Fruit fly (Drosophila melanogaster) whole organism, prepupa: Measurements from ENCODE around the gene KFase.

ENCODE experiments used
- Blimp-1 ChIP-seq: fragments of 200-800 bp; sonication (Bioruptor generic); optimal IDR thresholded peaks from 3 replicates; lab custom pipeline; 2017; ENCODE audit warnings: missing biosample characterization, missing genetic modification characterization, mild to moderate bottlenecking, moderate library complexity, missing genetic modification reagents
- CG10631 ChIP-seq: fragments of 200-800 bp; sonication (Bioruptor generic); optimal IDR thresholded peaks from 2 replicates; lab custom pipeline; 2016; ENCODE audit warnings: missing biosample characterization, missing genetic modification characterization
- CG10669 ChIP-seq: fragments of 200-800 bp; sonication (Bioruptor generic); optimal IDR thresholded peaks from 3 replicates; lab custom pipeline; 2018; ENCODE audit warnings: missing biosample characterization, mild to moderate bottlenecking, missing genetic modification characterization, moderate library complexity
- CG11294 ChIP-seq: fragments of 200-800 bp; sonication (Bioruptor generic); IDR thresholded peaks from 2 replicates; pipeline ENCODE4 v1.3.6; 2022; ENCODE audit warnings: missing biosample characterization, missing genetic modification characterization
- CG11762 ChIP-seq: fragments of 200-800 bp; sonication (Bioruptor generic); optimal IDR thresholded peaks from 3 replicates; lab custom pipeline; 2016; ENCODE audit warnings: missing biosample characterization, missing genetic modification characterization; ENCODE audit not compliant: insufficient read depth
- CG11902 ChIP-seq: fragments of 200-800 bp; sonication (Bioruptor generic); optimal IDR thresholded peaks from 3 replicates; lab custom pipeline; 2016; ENCODE audit warnings: missing biosample characterization, missing genetic modification characterization
- CG15336 ChIP-seq: fragments of 200-800 bp; sonication (Bioruptor generic); IDR thresholded peaks from 2 replicates; pipeline ENCODE4 v1.3.6; 2022; ENCODE audit warnings: missing biosample characterization, missing genetic modification characterization
- CG1621 ChIP-seq: fragments of 200-800 bp; sonication (Bioruptor generic); optimal IDR thresholded peaks from 3 replicates; lab custom pipeline; 2018; ENCODE audit warnings: missing biosample characterization, mild to moderate bottlenecking, missing genetic modification characterization
- CG16779 ChIP-seq: fragments of 200-800 bp; sonication (Bioruptor generic); optimal IDR thresholded peaks from 3 replicates; lab custom pipeline; 2017; ENCODE audit warnings: missing biosample characterization, mild to moderate bottlenecking, missing genetic modification characterization
- CG3032 ChIP-seq: fragments of 200-800 bp; optimal IDR thresholded peaks from 2 replicates; lab custom pipeline; 2019; ENCODE audit warnings: missing biosample characterization, mild to moderate bottlenecking, missing genetic modification characterization, moderate library complexity
- CG31627 ChIP-seq: fragments of 200-800 bp; sonication (Bioruptor generic); optimal IDR thresholded peaks from 3 replicates; lab custom pipeline; 2016; ENCODE audit warnings: missing biosample characterization, missing genetic modification characterization
- CG34406 ChIP-seq: fragments of 200-800 bp; sonication (Bioruptor generic); optimal IDR thresholded peaks from 3 replicates; lab custom pipeline; 2016; ENCODE audit warnings: missing biosample characterization, missing genetic modification characterization
- CG3919 ChIP-seq: fragments of 200-800 bp; sonication (Bioruptor generic); optimal IDR thresholded peaks from 3 replicates; lab custom pipeline; 2016; ENCODE audit warnings: missing biosample characterization, missing genetic modification characterization
- CG4318 ChIP-seq: fragments of 200-800 bp; sonication (Bioruptor generic); optimal IDR thresholded peaks from 3 replicates; lab custom pipeline; 2017; ENCODE audit warnings: missing biosample characterization, mild to moderate bottlenecking, missing genetic modification characterization
- CG6163 ChIP-seq: fragments of 200-800 bp; sonication (Bioruptor generic); IDR thresholded peaks from 3 replicates; pipeline ENCODE4 v1.3.6; 2022; ENCODE audit warnings: missing biosample characterization, missing genetic modification characterization
- CG6276 ChIP-seq: fragments of 200-800 bp; sonication (Bioruptor generic); optimal IDR thresholded peaks from 2 replicates; lab custom pipeline; 2017; ENCODE audit warnings: missing biosample characterization, mild to moderate bottlenecking, missing genetic modification characterization
- CG6808 ChIP-seq: fragments of 200-800 bp; sonication (Bioruptor generic); optimal IDR thresholded peaks from 3 replicates; lab custom pipeline; 2017; ENCODE audit warnings: missing biosample characterization, missing genetic modification characterization, mild to moderate bottlenecking, moderate library complexity, missing genetic modification reagents
- CG6854 ChIP-seq: fragments of 200-800 bp; sonication (Bioruptor generic); optimal IDR thresholded peaks from 2 replicates; lab custom pipeline; 2017; ENCODE audit warnings: missing biosample characterization, mild to moderate bottlenecking, missing genetic modification characterization
- CG8119 ChIP-seq: fragments of 200-800 bp; sonication (Bioruptor generic); IDR thresholded peaks from 3 replicates; pipeline ENCODE4 v1.3.6; 2022; ENCODE audit warnings: missing biosample characterization, missing genetic modification characterization
- CG8319 ChIP-seq: fragments of 200-800 bp; sonication (Bioruptor generic); optimal IDR thresholded peaks from 3 replicates; lab custom pipeline; 2016; ENCODE audit warnings: missing biosample characterization, missing genetic modification characterization
- CG8632 ChIP-seq: fragments of 200-800 bp; sonication (Bioruptor generic); optimal IDR thresholded peaks from 3 replicates; lab custom pipeline; 2016; ENCODE audit warnings: missing biosample characterization, missing genetic modification characterization
- CG9139 ChIP-seq: fragments of 200-800 bp; sonication (Bioruptor generic); optimal IDR thresholded peaks from 3 replicates; lab custom pipeline; 2017; ENCODE audit warnings: missing biosample characterization, mild to moderate bottlenecking, missing genetic modification characterization
- Eip75B ChIP-seq: fragments of 200-800 bp; sonication (Bioruptor generic); optimal IDR thresholded peaks from 3 replicates; lab custom pipeline; 2016; ENCODE audit warnings: missing biosample characterization, missing genetic modification characterization
- Eip78C ChIP-seq: fragments of 200-800 bp; sonication (Bioruptor generic); peaks from one replicate; lab custom pipeline; 2016; ENCODE audit warnings: missing biosample characterization, missing genetic modification characterization
- Eip93F ChIP-seq: fragments of 200-800 bp; sonication (Bioruptor generic); optimal IDR thresholded peaks from 2 replicates; lab custom pipeline; 2016; ENCODE audit warnings: missing biosample characterization, mild to moderate bottlenecking, missing genetic modification characterization
- Ets21C ChIP-seq: fragments of 200-800 bp; sonication (Bioruptor generic); optimal IDR thresholded peaks from 3 replicates; lab custom pipeline; 2016; ENCODE audit warnings: missing biosample characterization, missing genetic modification characterization
- Ets96B ChIP-seq: fragments of 200-800 bp; optimal IDR thresholded peaks from 2 replicates; lab custom pipeline; 2019; ENCODE audit warnings: missing biosample characterization, mild to moderate bottlenecking, missing genetic modification characterization, moderate library complexity
- Gug ChIP-seq: fragments of 200-800 bp; sonication (Bioruptor generic); IDR thresholded peaks from 2 replicates; pipeline ENCODE4 v1.3.6; 2022; ENCODE audit warnings: missing biosample characterization, missing genetic modification characterization
- Hr38 ChIP-seq: sonication (Bioruptor generic); optimal IDR thresholded peaks from 2 replicates; lab custom pipeline; 2016; ENCODE audit warnings: missing biosample characterization, missing genetic modification characterization
- Hr39 ChIP-seq: fragments of 200-800 bp; sonication (Bioruptor generic); optimal IDR thresholded peaks from 2 replicates; lab custom pipeline; 2016; ENCODE audit warnings: missing biosample characterization, missing genetic modification characterization
- Hr4 ChIP-seq: fragments of 200-800 bp; sonication (Bioruptor generic); optimal IDR thresholded peaks from 3 replicates; lab custom pipeline; 2016; ENCODE audit warnings: missing biosample characterization, missing genetic modification characterization
- Lpt ChIP-seq: fragments of 200-800 bp; sonication (Bioruptor generic); optimal IDR thresholded peaks from 3 replicates; lab custom pipeline; 2016; ENCODE audit warnings: missing biosample characterization, missing genetic modification characterization
- Met ChIP-seq: fragments of 200-800 bp; sonication (Bioruptor generic); optimal IDR thresholded peaks from 3 replicates; lab custom pipeline; 2016; ENCODE audit warnings: missing biosample characterization, missing genetic modification characterization
- OdsH ChIP-seq: fragments of 200-800 bp; sonication (Bioruptor generic); optimal IDR thresholded peaks from 3 replicates; lab custom pipeline; 2016; ENCODE audit warnings: missing biosample characterization, missing genetic modification characterization
- Smox ChIP-seq: fragments of 200-800 bp; sonication (Bioruptor generic); optimal IDR thresholded peaks from 3 replicates; lab custom pipeline; 2016; ENCODE audit warnings: missing biosample characterization, missing genetic modification characterization
- Sox15 ChIP-seq: fragments of 200-800 bp; sonication (Bioruptor generic); optimal IDR thresholded peaks from 3 replicates; lab custom pipeline; 2016; ENCODE audit warnings: missing biosample characterization, missing genetic modification characterization
- achi ChIP-seq: fragments of 200-800 bp; sonication (Bioruptor generic); optimal IDR thresholded peaks from 3 replicates; lab custom pipeline; 2016; ENCODE audit warnings: missing biosample characterization, missing genetic modification characterization
- acj6 ChIP-seq: fragments of 200-800 bp; sonication (Bioruptor generic); optimal IDR thresholded peaks from 3 replicates; lab custom pipeline; 2016; ENCODE audit warnings: missing biosample characterization, missing genetic modification characterization
- cyc ChIP-seq: fragments of 200-800 bp; sonication (Bioruptor generic); optimal IDR thresholded peaks from 3 replicates; lab custom pipeline; 2016; ENCODE audit warnings: missing biosample characterization, missing genetic modification characterization
- dac ChIP-seq: fragments of 200-800 bp; sonication (Bioruptor generic); optimal IDR thresholded peaks from 2 replicates; lab custom pipeline; 2017; ENCODE audit warnings: missing biosample characterization, mild to moderate bottlenecking, missing genetic modification characterization
- dsx ChIP-seq: fragments of 200-800 bp; optimal IDR thresholded peaks from 3 replicates; lab custom pipeline; 2019; ENCODE audit warnings: missing biosample characterization, mild to moderate bottlenecking, missing genetic modification characterization, moderate library complexity; ENCODE audit not compliant: poor library complexity, severe bottlenecking
- eg ChIP-seq: fragments of 200-800 bp; sonication (Bioruptor generic); IDR thresholded peaks from 3 replicates; pipeline ENCODE4 v1.3.6; 2022; ENCODE audit warnings: missing biosample characterization, missing genetic modification characterization
- esn ChIP-seq: fragments of 200-800 bp; sonication (Bioruptor generic); optimal IDR thresholded peaks from 2 replicates; lab custom pipeline; 2016; ENCODE audit warnings: missing biosample characterization, mild to moderate bottlenecking, missing genetic modification characterization, moderate library complexity
- fkh ChIP-seq: fragments of 200-800 bp; sonication (Bioruptor generic); optimal IDR thresholded peaks from 3 replicates; lab custom pipeline; 2017; ENCODE audit warnings: missing biosample characterization, mild to moderate bottlenecking, missing genetic modification characterization, moderate library complexity
- lz ChIP-seq: fragments of 200-800 bp; sonication (Bioruptor generic); optimal IDR thresholded peaks from 3 replicates; lab custom pipeline; 2016; ENCODE audit warnings: missing biosample characterization, missing genetic modification characterization
- net ChIP-seq: fragments of 200-800 bp; sonication (Bioruptor generic); optimal IDR thresholded peaks from 3 replicates; lab custom pipeline; 2016; ENCODE audit warnings: missing biosample characterization, missing genetic modification characterization
- salr ChIP-seq, 2 experiments: fragments of 200-800 bp; sonication (Bioruptor generic); optimal IDR thresholded peaks; 3 replicates each; lab custom pipeline; 2016 to 2018; ENCODE audit warnings: missing biosample characterization in 2 of 2, missing genetic modification characterization in 2 of 2, mild to moderate bottlenecking in 1 of 2
- spab ChIP-seq: fragments of 200-800 bp; sonication (Bioruptor generic); optimal IDR thresholded peaks from 2 replicates; lab custom pipeline; 2017; ENCODE audit warnings: missing biosample characterization, mild to moderate bottlenecking, missing genetic modification characterization, missing genetic modification reagents
- ss ChIP-seq, 2 experiments: fragments of 200-800 bp; sonication (Bioruptor generic); optimal IDR thresholded peaks; 2 replicates in 1 of 2; 3 replicates in 1 of 2; lab custom pipeline; 2017 to 2018; ENCODE audit warnings: mild to moderate bottlenecking in 2 of 2, missing biosample characterization in 2 of 2, missing genetic modification characterization in 2 of 2, moderate library complexity in 1 of 2
- topi ChIP-seq: fragments of 200-800 bp; sonication (Bioruptor generic); optimal IDR thresholded peaks from 3 replicates; lab custom pipeline; 2016; ENCODE audit warnings: missing biosample characterization, missing genetic modification characterization
- vri ChIP-seq: fragments of 200-800 bp; sonication (Bioruptor generic); optimal IDR thresholded peaks from 3 replicates; lab custom pipeline; 2016; ENCODE audit warnings: missing biosample characterization, mild to moderate bottlenecking, missing genetic modification characterization

The KFase gene

DNA sequence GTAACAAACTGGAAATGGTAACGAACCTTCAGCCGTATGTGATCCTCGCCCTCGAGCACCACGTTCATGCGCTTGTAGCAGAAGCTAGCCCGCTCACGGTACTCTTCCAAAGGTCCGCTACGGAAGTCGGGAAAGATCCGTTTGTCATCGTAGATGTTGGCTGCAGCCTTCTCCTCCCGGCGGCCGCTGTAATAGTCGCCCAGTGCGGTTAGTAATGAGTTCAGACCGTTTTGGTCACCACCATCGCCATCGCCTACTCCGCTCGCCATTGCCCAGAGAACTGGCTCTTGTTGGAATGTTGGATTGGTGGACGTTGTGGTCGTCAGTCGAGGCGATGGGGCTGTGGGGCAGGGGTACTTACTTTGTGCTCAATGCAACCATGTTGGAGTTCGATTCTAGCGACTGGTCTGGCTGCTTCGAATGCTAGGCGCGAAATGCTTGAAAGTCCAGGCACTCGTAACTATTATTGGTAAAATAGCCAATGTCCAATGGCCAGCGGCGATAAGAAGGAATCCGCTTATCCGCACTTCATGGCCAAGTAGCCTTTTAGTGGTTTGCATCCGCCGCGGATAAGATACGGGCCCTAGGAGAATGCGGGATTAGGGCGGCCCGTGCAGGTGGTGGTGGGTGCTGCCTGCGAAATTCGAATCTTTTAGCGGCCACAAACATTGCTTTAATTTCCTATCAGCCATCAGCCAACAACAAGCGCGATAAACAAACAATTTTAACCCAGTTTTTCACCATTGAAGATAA is 40.8 kb downstream of the KFase start:
- TF ChIP-seq salr (GFP tag; optimal IDR thresholded peaks at IDR 0.05; lab: Kevin White, UChicago), result no peak
- TF ChIP-seq Sox15 (GFP tag; lab: Kevin White, UChicago), result no peak
- TF ChIP-seq acj6 (GFP tag; lab: Kevin White, UChicago), result no peak
- no peak for TF ChIP-seq Hr39 (GFP tag; lab: Kevin White, UChicago)
- peak; percentile 54 for TF ChIP-seq CG6276 (GFP tag; lab: Kevin White, UChicago)
- no peak for TF ChIP-seq CG11294 (GFP tag; lab: Robert Waterston, UW)
- TF ChIP-seq Eip93F (GFP tag; lab: Kevin White, UChicago), result no peak
- TF ChIP-seq Blimp-1, result no peak
- peak; percentile 28 for TF ChIP-seq net (GFP tag; lab: Kevin White, UChicago)
- TF ChIP-seq ss (GFP tag; optimal IDR thresholded peaks at IDR 0.05; lab: Kevin White, UChicago), result peak in 1 of 2 experiments; percentile 70
- no peak for TF ChIP-seq CG3919 (GFP tag; lab: Kevin White, UChicago)
- TF ChIP-seq CG6808 (GFP tag; lab: Kevin White, UChicago), result peak; percentile 53
- TF ChIP-seq Ets96B, result no peak
- TF ChIP-seq CG8632 (GFP tag; lab: Kevin White, UChicago), result no peak
- no peak for TF ChIP-seq Gug (GFP tag; lab: Robert Waterston, UW)
- peak; percentile 46 for TF ChIP-seq CG16779 (tag; lab: Kevin White, UChicago)
- TF ChIP-seq CG8119, result no peak
- no peak for TF ChIP-seq cyc (GFP tag; lab: Kevin White, UChicago)
- TF ChIP-seq Hr4, result no peak
- TF ChIP-seq CG10669, result no peak
- peak; percentile 22 for TF ChIP-seq CG9139 (GFP tag; lab: Kevin White, UChicago)
- TF ChIP-seq CG11902 (GFP tag; lab: Kevin White, UChicago), result no peak
- no peak for TF ChIP-seq OdsH (GFP tag; lab: Kevin White, UChicago)
- no peak for TF ChIP-seq vri
- TF ChIP-seq CG11762 (GFP tag; lab: Kevin White, UChicago), result no peak
- no peak for TF ChIP-seq CG10631 (GFP tag; lab: Kevin White, UChicago)
- no peak for TF ChIP-seq Ets21C (GFP tag; lab: Kevin White, UChicago)
- TF ChIP-seq eg (GFP tag; lab: Robert Waterston, UW), result no peak; the same call in 2 of the 3 replicates
- TF ChIP-seq Lpt (GFP tag; lab: Kevin White, UChicago), result peak; percentile 20
- no peak for TF ChIP-seq CG4318
- TF ChIP-seq CG6854, result peak; percentile 33
- TF ChIP-seq Smox, result no peak
- peak; percentile 65 for TF ChIP-seq fkh
- TF ChIP-seq Met (GFP tag; lab: Kevin White, UChicago), result no peak
- TF ChIP-seq Eip75B, result no peak
- peak; percentile 61 for TF ChIP-seq dsx (GFP tag; lab: Kevin White, UChicago)
- TF ChIP-seq CG31627 (GFP tag; lab: Kevin White, UChicago), result no peak
- TF ChIP-seq lz (GFP tag; lab: Kevin White, UChicago), result no peak
- peak; percentile 67 for TF ChIP-seq CG1621 (tag; lab: Kevin White, UChicago)
- TF ChIP-seq Eip78C (GFP tag; lab: Kevin White, UChicago), result peak; percentile 56
- TF ChIP-seq achi (GFP tag; lab: Kevin White, UChicago), result no peak
- no peak for TF ChIP-seq Hr38 (GFP tag; lab: Kevin White, UChicago)
- peak; percentile 55; the same call in 1 of the 3 replicates for TF ChIP-seq CG6163 (GFP tag; lab: Robert Waterston, UW)
- TF ChIP-seq CG34406 (GFP tag; lab: Kevin White, UChicago), result no peak
- no peak for TF ChIP-seq topi
- TF ChIP-seq esn (GFP tag; lab: Kevin White, UChicago), result peak; percentile 15
- TF ChIP-seq dac (GFP tag; lab: Kevin White, UChicago), result no peak
- no peak for TF ChIP-seq CG15336 (GFP tag; lab: Robert Waterston, UW)
- no peak for TF ChIP-seq CG8319 (GFP tag; lab: Kevin White, UChicago)
- TF ChIP-seq spab (GFP tag; lab: Kevin White, UChicago), result no peak
- TF ChIP-seq CG3032 (tag; lab: Kevin White, UChicago), result no peak
